Fruit fly (Drosophila melanogaster): ENCODE measurements around the gene CG13728.

- TF ChIP-seq CG8478 (optimal IDR thresholded peaks at IDR 0.05) (no peak), CTCF (optimal IDR thresholded peaks at IDR 0.05) (no peak)
These were observed 18.9 kb upstream of the CG13728 start for dm6 chr3L:17401411-17401810.
